Fruit fly (Drosophila melanogaster): ENCODE data around the gene Frq1.

- TF ChIP-seq CG8159 (tag; optimal IDR thresholded peaks at IDR 0.05) (peak; percentile 23), rn (GFP tag; IDR thresholded peaks at IDR 0.05) (no peak), CG13204 (GFP tag; optimal IDR thresholded peaks at IDR 0.05) (no peak), CG9948 (tag; optimal IDR thresholded peaks at IDR 0.05) (peak; percentile 3), Ets98B (GFP tag; IDR thresholded peaks at IDR 0.05) (no peak), CG8301 (tag; optimal IDR thresholded peaks at IDR 0.05) (no peak), EcR (GFP tag; optimal IDR thresholded peaks at IDR 0.05) (no peak), CG10348 (GFP tag; IDR thresholded peaks at IDR 0.05) (no peak), CG15710 (tag; optimal IDR thresholded peaks at IDR 0.05) (no peak), D1 (tag; optimal IDR thresholded peaks at IDR 0.05) (no peak), Snoo (tag; optimal IDR thresholded peaks at IDR 0.05) (no peak), CG14655 (GFP tag; optimal IDR thresholded peaks at IDR 0.05) (no peak), CG17806 (tag; optimal IDR thresholded peaks at IDR 0.05) (no peak)
These were observed 52.4 kb downstream of the Frq1 start for dm6 chrX:18207533-18207932.
